Worm (Caenorhabditis elegans): Measurements from ENCODE around the gene F31A3.3.

The F31A3.3 gene

ce11 chrX:17537568-17537967 is 3.7 kb upstream of the F31A3.3 start (continued):
- no peak for TF ChIP-seq T26A8.4 (GFP tag; IDR thresholded peaks at IDR 0.05)
- no peak for TF ChIP-seq lin-1 (GFP tag; IDR thresholded peaks at IDR 0.05)
- no peak for TF ChIP-seq attf-4 (tag; optimal IDR thresholded peaks at IDR 0.05)
- TF ChIP-seq rbr-2 (tag; optimal IDR thresholded peaks at IDR 0.05), result no peak
- peak; percentile 35 for TF ChIP-seq nhr-28 (tag; optimal IDR thresholded peaks at IDR 0.05)
- TF ChIP-seq mdl-1 (tag; optimal IDR thresholded peaks at IDR 0.05), result no peak
- TF ChIP-seq arid-1 (GFP tag; conservative IDR thresholded peaks at IDR 0.05), result no peak
- TF ChIP-seq lin-38 (GFP tag; IDR thresholded peaks at IDR 0.05), result no peak
- peak; percentile 35 for TF ChIP-seq hlh-11 (tag; optimal IDR thresholded peaks at IDR 0.05)
- TF ChIP-seq ztf-7 (tag; optimal IDR thresholded peaks at IDR 0.05), result no peak
- no peak for TF ChIP-seq T20F7.1 (GFP tag; optimal IDR thresholded peaks at IDR 0.05)
- no peak for TF ChIP-seq spr-1 (tag; optimal IDR thresholded peaks at IDR 0.05)
- no peak for TF ChIP-seq nhr-41 (GFP tag; IDR thresholded peaks at IDR 0.05)
- TF ChIP-seq ZK337.2 (GFP tag; IDR thresholded peaks at IDR 0.05), result no peak

ce11 chrX:17534877-17535276 is 1.0 kb upstream of the F31A3.3 start:
- TF ChIP-seq lsy-2 (tag; optimal IDR thresholded peaks at IDR 0.05), result no peak
- TF ChIP-seq F44E2.7 (GFP tag; IDR thresholded peaks at IDR 0.05), result no peak
- TF ChIP-seq aha-1 (tag), result no peak
- no peak for TF ChIP-seq mdt-29 (GFP tag; IDR thresholded peaks at IDR 0.05)
- no peak for TF ChIP-seq hmg-1.1 (GFP tag; IDR thresholded peaks at IDR 0.05)
- TF ChIP-seq daf-16 (GFP tag; optimal IDR thresholded peaks at IDR 0.05), result peak in 1 of 2 experiments; percentile 20
- no peak for TF ChIP-seq daf-16 (tag; optimal IDR thresholded peaks at IDR 0.05)
- TF ChIP-seq Y48G9A.11 (GFP tag; IDR thresholded peaks at IDR 0.05), result no peak
- TF ChIP-seq nhr-25 (tag; optimal IDR thresholded peaks at IDR 0.05; ENCODE audit: borderline replicate concordance, insufficient read depth), result no peak
- no peak for TF ChIP-seq egl-43 (GFP tag; IDR thresholded peaks at IDR 0.05)
- TF ChIP-seq mep-1 (tag; optimal IDR thresholded peaks at IDR 0.05), result no peak
- no peak for TF ChIP-seq pqm-1 (tag; optimal IDR thresholded peaks at IDR 0.05)
- no peak for TF ChIP-seq dve-1 (tag; optimal IDR thresholded peaks at IDR 0.05; ENCODE audit: insufficient read depth)
- no peak for TF ChIP-seq zag-1 (tag; optimal IDR thresholded peaks at IDR 0.05)
- TF ChIP-seq sdz-12 (GFP tag; optimal IDR thresholded peaks at IDR 0.05), result no peak
- TF ChIP-seq hlh-30 (tag; optimal IDR thresholded peaks at IDR 0.05; ENCODE audit: insufficient read depth), result peak; percentile 54
- no peak for TF ChIP-seq tag-97 (GFP tag; IDR thresholded peaks at IDR 0.05)
- no peak for TF ChIP-seq lin-15B (tag; optimal IDR thresholded peaks at IDR 0.05)
- TF ChIP-seq nhr-102 (tag; optimal IDR thresholded peaks at IDR 0.05), result no peak

- 0 out of 2 replicates have a peak, but pooled peaks have one; percentile 11 for TF ChIP-seq ceh-20 (GFP tag; IDR thresholded peaks at IDR 0.05)
- no peak for TF ChIP-seq daf-8 (GFP tag; IDR thresholded peaks at IDR 0.05)
- TF ChIP-seq nhr-41 (GFP tag; IDR thresholded peaks at IDR 0.05), result no peak
- TF ChIP-seq hlh-11 (tag; optimal IDR thresholded peaks at IDR 0.05), result peak; percentile 40
- TF ChIP-seq aha-1 (tag), result peak; percentile 55
- TF ChIP-seq unc-62 (GFP tag; optimal IDR thresholded peaks at IDR 0.05 in 1 of 2), result peak in 1 of 2 experiments; percentile 55
- TF ChIP-seq unc-62 (tag; optimal IDR thresholded peaks at IDR 0.05), result no peak
Measured at ce11 chrX:17528068-17528467, 5.8 kb downstream of the F31A3.3 start, which contains the start of gene sup-10. sup-10 (plus strand) TSS chrX:17528344.

DNA sequence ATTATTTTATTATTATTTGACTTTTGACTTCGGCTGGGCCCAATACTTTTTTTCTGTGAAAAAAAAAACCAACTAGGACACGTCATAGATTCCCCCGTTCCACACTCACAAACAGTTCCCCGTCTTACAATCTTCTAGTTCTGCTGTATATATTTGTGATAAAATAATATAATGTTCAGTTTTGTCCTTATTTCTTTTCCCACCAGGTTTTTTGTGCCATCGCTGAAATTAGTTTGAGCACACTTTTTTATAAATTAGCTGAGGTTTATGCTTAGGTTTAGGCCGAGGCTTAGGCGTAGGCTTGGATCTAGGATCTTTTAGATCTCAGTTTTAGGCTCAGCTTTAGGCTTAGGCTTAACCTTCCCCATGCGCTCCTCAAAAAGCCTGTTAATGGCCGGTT is 6.5 kb downstream of the F31A3.3 start:
- no peak for TF ChIP-seq zip-2 (tag; optimal IDR thresholded peaks at IDR 0.05)
- peak; percentile 35 for TF ChIP-seq aha-1 (tag)
- TF ChIP-seq Y105C5A.15 (GFP tag; IDR thresholded peaks at IDR 0.05), result no peak
- TF ChIP-seq cey-2 (tag; optimal IDR thresholded peaks at IDR 0.05; ENCODE audit: borderline replicate concordance, insufficient read depth), result no peak
- TF ChIP-seq mxl-3 (GFP tag; optimal IDR thresholded peaks at IDR 0.05), result no peak
- TF ChIP-seq vab-7 (GFP tag; IDR thresholded peaks at IDR 0.05), result no peak
- TF ChIP-seq lim-7 (GFP tag; IDR thresholded peaks at IDR 0.05), result no peak
- no peak for TF ChIP-seq pqm-1 (tag; optimal IDR thresholded peaks at IDR 0.05)
- TF ChIP-seq nhr-6 (tag; optimal IDR thresholded peaks at IDR 0.05), result no peak
- no peak for TF ChIP-seq attf-4 (tag; optimal IDR thresholded peaks at IDR 0.05)
- no peak for TF ChIP-seq nhr-25 (tag; optimal IDR thresholded peaks at IDR 0.05; ENCODE audit: borderline replicate concordance, insufficient read depth)
- TF ChIP-seq unc-62 (GFP tag; optimal IDR thresholded peaks at IDR 0.05 in 1 of 2), result peak in 1 of 2 experiments; percentile 92
- no peak for TF ChIP-seq unc-62 (tag; optimal IDR thresholded peaks at IDR 0.05)
- TF ChIP-seq nhr-111 (GFP tag; optimal IDR thresholded peaks at IDR 0.05), result no peak
- TF ChIP-seq snpc-1.2 (GFP tag; IDR thresholded peaks at IDR 0.05), result no peak
- no peak for TF ChIP-seq ceh-82 (tag; optimal IDR thresholded peaks at IDR 0.05)
